Worm (Caenorhabditis elegans): ENCODE data around the gene Y73B6BL.23.

DNA sequence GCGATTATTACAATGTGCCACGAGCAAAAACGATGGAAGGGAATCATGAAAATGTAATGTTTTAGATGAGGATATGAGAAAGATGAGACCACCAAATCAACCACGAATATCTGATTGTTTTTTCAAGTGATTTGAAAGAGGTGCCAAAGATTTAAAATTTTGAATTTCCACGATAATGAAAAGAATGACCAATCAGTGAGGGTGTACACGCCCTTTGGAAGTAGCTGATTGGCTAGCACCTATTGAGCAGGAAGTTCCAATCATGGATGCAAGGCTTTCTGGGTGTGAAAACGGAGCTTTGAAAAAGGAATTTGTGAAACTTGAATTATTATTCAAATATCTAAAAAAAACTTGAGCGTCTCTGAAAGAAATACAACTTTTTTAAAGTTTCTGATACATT lies 27.3 kb downstream of the Y73B6BL.23 start:
- TF ChIP-seq tbx-2 (tag; optimal IDR thresholded peaks at IDR 0.05), result no peak
- TF ChIP-seq ceh-9 (tag; optimal IDR thresholded peaks at IDR 0.05), result no peak
- no peak for TF ChIP-seq hlh-15 (tag; optimal IDR thresholded peaks at IDR 0.05)
- TF ChIP-seq ztf-16 (tag; optimal IDR thresholded peaks at IDR 0.05), result no peak
- no peak for TF ChIP-seq ets-4 (tag; optimal IDR thresholded peaks at IDR 0.05)
- no peak for TF ChIP-seq pha-4 (tag; optimal IDR thresholded peaks at IDR 0.05)
- no peak for TF ChIP-seq dve-1 (tag; optimal IDR thresholded peaks at IDR 0.05)
- no peak for TF ChIP-seq lin-11 (tag; optimal IDR thresholded peaks at IDR 0.05)
- no peak for TF ChIP-seq nhr-11 (tag; optimal IDR thresholded peaks at IDR 0.05)
- TF ChIP-seq pha-2 (tag; optimal IDR thresholded peaks at IDR 0.05), result no peak
- no peak for TF ChIP-seq dmd-4 (tag; optimal IDR thresholded peaks at IDR 0.05; ENCODE audit: borderline replicate concordance)
